Worm (Caenorhabditis elegans) whole organism, L2 larva: Measurements from ENCODE around the gene mfsd-13.2.

Experiments
- C34F6.9 ChIP-seq: fragments of 150-350 bp; optimal IDR thresholded peaks from 2 replicates; lab custom pipeline; 2014; ENCODE audit warnings: missing biosample characterization, missing genetic modification characterization
- ceh-82 ChIP-seq: fragments of 150-350 bp; optimal IDR thresholded peaks from 2 replicates; lab custom pipeline; 2014; ENCODE audit warnings: missing biosample characterization, missing genetic modification characterization
- elt-1 ChIP-seq: fragments of 150-350 bp; optimal IDR thresholded peaks from 2 replicates; lab custom pipeline; 2014; ENCODE audit warnings: missing biosample characterization, missing genetic modification characterization
- nhr-12 ChIP-seq: fragments of 150-350 bp; optimal IDR thresholded peaks from 2 replicates; lab custom pipeline; 2014; ENCODE audit warnings: missing biosample characterization, missing genetic modification characterization
- nhr-23 ChIP-seq: fragments of 150-350 bp; optimal IDR thresholded peaks from 2 replicates; lab custom pipeline; 2014; ENCODE audit warnings: missing biosample characterization, missing genetic modification reagents, missing genetic modification characterization
- nhr-237 ChIP-seq: fragments of 150-350 bp; optimal IDR thresholded peaks from 2 replicates; lab custom pipeline; 2014; ENCODE audit warnings: missing biosample characterization, missing genetic modification characterization
- nhr-77 ChIP-seq: fragments of 150-350 bp; optimal IDR thresholded peaks from 2 replicates; lab custom pipeline; 2014; ENCODE audit warnings: missing biosample characterization, missing genetic modification characterization
- snpc-4 ChIP-seq: fragments of 150-350 bp; optimal IDR thresholded peaks from 2 replicates; lab custom pipeline; 2014; ENCODE audit warnings: missing biosample characterization, missing genetic modification characterization
- unc-62 ChIP-seq: fragments of 150-350 bp; optimal IDR thresholded peaks from 2 replicates; lab custom pipeline; 2014; ENCODE audit warnings: missing biosample characterization, missing genetic modification reagents, missing genetic modification characterization
- ztf-11 ChIP-seq: sonication (generic microtip); optimal IDR thresholded peaks from 2 replicates; lab custom pipeline; 2017; ENCODE audit warnings: missing biosample characterization, missing genetic modification characterization

DNA sequence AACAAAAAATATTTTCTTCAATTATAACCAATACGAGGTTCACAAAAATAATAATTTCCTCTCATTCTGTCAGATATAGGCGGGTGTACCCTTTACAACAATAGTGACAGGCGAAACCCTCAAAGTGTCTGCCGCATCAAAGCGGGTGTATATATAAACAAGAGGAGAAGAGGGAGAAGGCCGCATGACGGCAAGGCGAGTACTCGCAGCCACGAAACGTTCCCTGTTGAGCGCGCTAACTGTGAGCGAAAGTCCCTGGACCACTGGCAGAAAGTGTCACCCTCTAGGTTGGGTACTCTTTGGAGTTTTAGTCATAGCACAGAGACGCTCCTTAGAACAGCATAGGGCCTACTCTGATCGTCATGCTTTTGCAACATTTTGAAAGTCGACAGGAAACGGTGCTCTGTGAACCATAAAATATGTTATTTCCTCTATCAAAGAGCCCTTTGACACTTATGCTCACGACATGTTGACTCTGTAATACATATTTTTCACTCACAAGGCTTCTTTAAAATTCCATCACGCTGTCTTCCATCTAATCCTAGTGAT lies 34.5 kb upstream of the mfsd-13.2 start, which contains the start of gene pcrg-1:
- no peak for TF ChIP-seq nhr-12 (tag; lab: Kevin White, UChicago)
- TF ChIP-seq unc-62, result no peak
- no peak for TF ChIP-seq ztf-11 (tag; lab: Kevin White, UChicago)
- TF ChIP-seq C34F6.9 (tag; lab: Kevin White, UChicago), result peak; percentile 64
- no peak for TF ChIP-seq elt-1 (tag; lab: Kevin White, UChicago)
- TF ChIP-seq snpc-4, result peak; percentile 99
- TF ChIP-seq nhr-77 (tag; lab: Kevin White, UChicago), result peak; percentile 8
- TF ChIP-seq nhr-23 (tag; lab: Kevin White, UChicago), result no peak
- TF ChIP-seq ceh-82 (tag; lab: Kevin White, UChicago), result no peak
- no peak for TF ChIP-seq nhr-237
